Fruit fly (Drosophila melanogaster) whole organism, embryonic: ENCODE data around the gene WDR79.

Experiments used
- CG14710 ChIP-seq: fragments of 200-800 bp; sonication (Bioruptor generic); optimal IDR thresholded peaks from 3 replicates; lab custom pipeline; 2019; ENCODE audit warnings: missing biosample characterization, mild to moderate bottlenecking, missing genetic modification characterization, moderate library complexity
- CG2678 ChIP-seq: fragments of 200-800 bp; sonication (Bioruptor generic); optimal IDR thresholded peaks from 3 replicates; lab custom pipeline; 2019; ENCODE audit warnings: missing biosample characterization, mild to moderate bottlenecking, missing genetic modification characterization, moderate library complexity
- CG32767 ChIP-seq: fragments of 200-800 bp; sonication (Bioruptor generic); IDR thresholded peaks from 2 replicates; pipeline ENCODE4 v1.3.6; 2022; ENCODE audit warnings: missing biosample characterization, missing genetic modification characterization
- Xrp1 ChIP-seq: fragments of 200-800 bp; sonication (Bioruptor generic); IDR thresholded peaks from 2 replicates; pipeline ENCODE4 v1.3.6; 2022; ENCODE audit warnings: missing biosample characterization, missing genetic modification characterization
- btn ChIP-seq: fragments of 200-800 bp; sonication (Bioruptor generic); optimal IDR thresholded peaks from 2 replicates; lab custom pipeline; 2016; ENCODE audit warnings: missing biosample characterization, missing genetic modification characterization
- chif ChIP-seq, 2 experiments: fragments of 200-800 bp; sonication (Bioruptor generic); optimal IDR thresholded peaks; 3 replicates each; lab custom pipeline; 2016; ENCODE audit warnings: missing biosample characterization in 2 of 2, missing genetic modification characterization in 2 of 2
- grn ChIP-seq: fragments of 200-800 bp; sonication (Bioruptor generic); optimal IDR thresholded peaks from 3 replicates; lab custom pipeline; 2017; ENCODE audit warnings: missing biosample characterization, missing genetic modification characterization
- prd ChIP-seq, 3 experiments: fragments of >200 bp in 2 of 3; fragments of 200-800 bp in 1 of 3; sonication (Bioruptor generic) in 1 of 3; optimal IDR thresholded peaks in 2 of 3; IDR thresholded peaks in 1 of 3; 2 replicates in 2 of 3; 3 replicates in 1 of 3; pipeline versions ENCODE4 v1.3.6 to Lab custom; 2017 to 2022; ENCODE audit warnings: missing biosample characterization in 1 of 3, missing genetic modification characterization in 1 of 3

dm6 chr2L:6086771-6087170 lies 40.8 kb downstream of the WDR79 start:
- no peak for TF ChIP-seq prd (optimal IDR thresholded peaks at IDR 0.05; lab: Kevin White, UChicago)
- TF ChIP-seq prd (GFP tag; IDR thresholded peaks at IDR 0.05; lab: Robert Waterston, UW), result no peak
- no peak for TF ChIP-seq CG2678 (tag; lab: Kevin White, UChicago)
- TF ChIP-seq Xrp1, result no peak
- TF ChIP-seq CG32767 (GFP tag; lab: Robert Waterston, UW), result no peak
- no peak for TF ChIP-seq btn
- no peak for TF ChIP-seq chif (GFP tag; optimal IDR thresholded peaks at IDR 0.05; lab: Kevin White, UChicago)
- TF ChIP-seq grn (GFP tag; lab: Kevin White, UChicago), result no peak
- no peak for TF ChIP-seq CG14710
